Fruit fly (Drosophila melanogaster): ENCODE data around the gene Ir7e.

Ir7e gene

dm6 chrX:7920081-7920688 lies 38.7 kb upstream of the Ir7e start, which contains the start of the genes hdm and Ykt6 (continued):
- TF ChIP-seq CG9932 (GFP tag; IDR thresholded peaks at IDR 0.05) (peak; percentile 90), CG13296 (GFP tag; optimal IDR thresholded peaks at IDR 0.05) (peak; percentile 59), Dp (GFP tag; optimal IDR thresholded peaks at IDR 0.05) (peak; percentile 70), ERR (GFP tag; optimal IDR thresholded peaks at IDR 0.05) (peak; percentile 74), CG7786 (GFP tag; optimal IDR thresholded peaks at IDR 0.05) (peak; percentile 85), disco-r (GFP tag; optimal IDR thresholded peaks at IDR 0.05) (peak; percentile 41), kah (GFP tag; optimal IDR thresholded peaks at IDR 0.05) (no peak), vnd (GFP tag; IDR thresholded peaks at IDR 0.05; ENCODE audit: partially characterized antibody) (peak; percentile 96), CG7987 (GFP tag; optimal IDR thresholded peaks at IDR 0.05) (peak; percentile 43), esg (GFP tag; conservative IDR thresholded peaks at IDR 0.05) (peak; percentile 65), CG3163 (GFP tag; optimal IDR thresholded peaks at IDR 0.05) (peak; percentile 73), CG17802 (tag; optimal IDR thresholded peaks at IDR 0.05) (peak; percentile 17), CG8924 (tag; optimal IDR thresholded peaks at IDR 0.05) (peak; percentile 56), CG2116 (GFP tag; optimal IDR thresholded peaks at IDR 0.05) (peak; percentile 88), Nf-YA (GFP tag; IDR thresholded peaks at IDR 0.05) (peak; percentile 58; the same call in 1 of the 2 replicates), Elba2 (GFP tag; optimal IDR thresholded peaks at IDR 0.05) (peak; percentile 5), en (GFP tag; optimal IDR thresholded peaks at IDR 0.05) (peak; percentile 58), bigmax (GFP tag; optimal IDR thresholded peaks at IDR 0.05) (no peak), Dip2 (GFP tag; IDR thresholded peaks at IDR 0.05) (no peak), Rfx (GFP tag; IDR thresholded peaks at IDR 0.05) (peak; percentile 88), vfl (GFP tag; optimal IDR thresholded peaks at IDR 0.05) (peak; percentile 37), Bgb (GFP tag; IDR thresholded peaks at IDR 0.05; ENCODE audit: partially characterized antibody) (peak; percentile 95), maf-S (GFP tag; optimal IDR thresholded peaks at IDR 0.05) (peak; percentile 53), crc (GFP tag; optimal IDR thresholded peaks at IDR 0.05) (peak; percentile 73), sim (GFP tag; IDR thresholded peaks at IDR 0.05) (peak; percentile 73), CG12659 (GFP tag; optimal IDR thresholded peaks at IDR 0.05) (peak; percentile 81), CG13424 (tag; optimal IDR thresholded peaks at IDR 0.05) (peak; percentile 82), CG10979 (tag; optimal IDR thresholded peaks at IDR 0.05) (peak; percentile 66), CG14014 (GFP tag; IDR thresholded peaks at IDR 0.05) (peak; percentile 81), CG13624 (GFP tag; optimal IDR thresholded peaks at IDR 0.05) (peak; percentile 84), Hr78 (GFP tag; optimal IDR thresholded peaks at IDR 0.05) (no peak), CG4820 (GFP tag; optimal IDR thresholded peaks at IDR 0.05) (peak; percentile 76), da (GFP tag; optimal IDR thresholded peaks at IDR 0.05) (peak; percentile 26), sisA (GFP tag; IDR thresholded peaks at IDR 0.05) (peak; percentile 71), emc (GFP tag; optimal IDR thresholded peaks at IDR 0.05) (peak; percentile 50), sob (GFP tag; IDR thresholded peaks at IDR 0.05) (peak; percentile 90), jumu (GFP tag; optimal IDR thresholded peaks at IDR 0.05) (peak; percentile 86), sc (optimal IDR thresholded peaks at IDR 0.05) (no peak), sc (GFP tag; optimal IDR thresholded peaks at IDR 0.05) (no peak), Xrp1 (GFP tag; IDR thresholded peaks at IDR 0.05) (peak; percentile 86), cato (GFP tag; optimal IDR thresholded peaks at IDR 0.05; ENCODE audit: borderline replicate concordance) (peak; percentile 56), phol (tag; optimal IDR thresholded peaks at IDR 0.05) (peak; percentile 77), sima (GFP tag; optimal IDR thresholded peaks at IDR 0.05) (peak; percentile 24), ash1 (GFP tag; optimal IDR thresholded peaks at IDR 0.05) (no peak), CG1647 (GFP tag; optimal IDR thresholded peaks at IDR 0.05) (peak; percentile 72), luna (GFP tag; optimal IDR thresholded peaks at IDR 0.05) (peak; percentile 38), Taf1 (GFP tag; IDR thresholded peaks at IDR 0.05) (peak; percentile 80; the same call in 1 of the 2 replicates), CG3065 (GFP tag; optimal IDR thresholded peaks at IDR 0.05) (peak; percentile 38), Bdp1 (GFP tag; optimal IDR thresholded peaks at IDR 0.05) (peak; percentile 79), CG33213 (GFP tag; optimal IDR thresholded peaks at IDR 0.05) (peak; percentile 72), gro (GFP tag; optimal IDR thresholded peaks at IDR 0.05) (peak; percentile 86)
